Fruit fly (Drosophila melanogaster): Measurements from ENCODE around the gene CG18731.

The CG18731 gene

DNA sequence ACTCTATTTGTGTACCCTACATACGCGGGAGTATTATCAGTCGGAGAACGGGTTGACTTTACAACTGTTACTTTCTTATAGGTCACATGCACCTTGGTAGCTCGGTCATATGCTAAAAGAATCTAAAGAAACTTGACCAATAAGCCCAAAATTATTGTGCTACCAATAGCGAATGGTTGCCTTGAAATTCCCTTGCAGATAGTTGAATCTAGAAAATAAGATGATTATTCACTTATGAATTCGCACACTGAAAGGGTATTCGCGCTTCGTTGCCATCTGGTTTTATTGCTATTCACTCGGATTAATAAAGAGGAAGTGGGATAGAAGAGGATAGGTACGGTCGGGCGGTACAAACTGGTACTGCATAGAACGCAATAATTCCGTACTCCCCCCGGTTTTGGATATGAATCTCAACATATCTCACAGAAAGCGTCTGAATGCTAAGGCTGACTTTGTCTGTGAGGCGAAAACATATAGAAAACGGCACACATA lies 49.1 kb downstream of the CG18731 start (continued):
- TF ChIP-seq chn (GFP tag; optimal IDR thresholded peaks at IDR 0.05) (peak; percentile 53), Camta (GFP tag; optimal IDR thresholded peaks at IDR 0.05) (peak; percentile 45), Antp (GFP tag; optimal IDR thresholded peaks at IDR 0.05) (peak; percentile 74), CG8944 (GFP tag; optimal IDR thresholded peaks at IDR 0.05) (peak; percentile 75), CG15479 (GFP tag; optimal IDR thresholded peaks at IDR 0.05) (no peak), CG3281 (GFP tag; optimal IDR thresholded peaks at IDR 0.05) (peak; percentile 77), CG7357 (GFP tag; IDR thresholded peaks at IDR 0.05) (peak; percentile 66; the same call in 2 of the 3 replicates), HLH3B (GFP tag; IDR thresholded peaks at IDR 0.05) (peak; percentile 56), CG16779 (GFP tag; IDR thresholded peaks at IDR 0.05) (0 out of 2 replicates have a peak, but pooled peaks have one; percentile 6), sug (tag; optimal IDR thresholded peaks at IDR 0.05) (peak; percentile 40), dmrt99B (tag; optimal IDR thresholded peaks at IDR 0.05) (peak; percentile 67), bbx (GFP tag; IDR thresholded peaks at IDR 0.05; ENCODE audit: partially characterized antibody) (no peak), CG31441 (GFP tag; IDR thresholded peaks at IDR 0.05) (peak; percentile 54; the same call in 1 of the 2 replicates), fd64A (GFP tag; optimal IDR thresholded peaks at IDR 0.05) (no peak), CG6175 (GFP tag; IDR thresholded peaks at IDR 0.05) (peak; percentile 71; the same call in 2 of the 3 replicates), CG1529 (GFP tag; optimal IDR thresholded peaks at IDR 0.05) (peak; percentile 32), Atf-2 (GFP tag; optimal IDR thresholded peaks at IDR 0.05) (peak; percentile 75), ranshi (GFP tag; IDR thresholded peaks at IDR 0.05) (peak; percentile 67; the same call in 1 of the 2 replicates), CG15601 (tag; optimal IDR thresholded peaks at IDR 0.05) (peak; percentile 18), dpn (GFP tag; optimal IDR thresholded peaks at IDR 0.05) (peak; percentile 76 to 88), inv (GFP tag; IDR thresholded peaks at IDR 0.05; ENCODE audit: partially characterized antibody) (no peak), CG9797 (GFP tag; optimal IDR thresholded peaks at IDR 0.05) (no peak), ken (GFP tag; IDR thresholded peaks at IDR 0.05) (peak; percentile 61; the same call in 1 of the 3 replicates), CG2889 (GFP tag; IDR thresholded peaks at IDR 0.05) (peak; percentile 37; the same call in 1 of the 3 replicates), Deaf1 (tag; optimal IDR thresholded peaks at IDR 0.05) (no peak), CG12219 (GFP tag; optimal IDR thresholded peaks at IDR 0.05) (peak; percentile 59), lola (GFP tag; optimal IDR thresholded peaks at IDR 0.05) (peak in 1 of 3 experiments; percentile 50), pb (GFP tag; optimal IDR thresholded peaks at IDR 0.05) (peak; percentile 78), CG1832 (GFP tag; optimal IDR thresholded peaks at IDR 0.05) (no peak), CG2116 (GFP tag; optimal IDR thresholded peaks at IDR 0.05) (no peak), bowl (GFP tag; IDR thresholded peaks at IDR 0.05) (no peak), CG6683 (GFP tag; optimal IDR thresholded peaks at IDR 0.05) (peak; percentile 22), CG10209 (GFP tag; optimal IDR thresholded peaks at IDR 0.05) (peak; percentile 72), D (optimal IDR thresholded peaks at IDR 0.05) (no peak), D (GFP tag; optimal IDR thresholded peaks at IDR 0.05) (peak; percentile 19), CG12744 (GFP tag; optimal IDR thresholded peaks at IDR 0.05) (peak; percentile 9), h (optimal IDR thresholded peaks at IDR 0.05) (no peak), ems (GFP tag; optimal IDR thresholded peaks at IDR 0.05) (peak; percentile 75), CG8388 (GFP tag; optimal IDR thresholded peaks at IDR 0.05) (peak; percentile 50), stwl (tag; optimal IDR thresholded peaks at IDR 0.05) (no peak), unpg (GFP tag; optimal IDR thresholded peaks at IDR 0.05) (peak; percentile 53), phol (tag; optimal IDR thresholded peaks at IDR 0.05) (peak; percentile 67), NK7.1 (GFP tag; optimal IDR thresholded peaks at IDR 0.05) (peak; percentile 68), Dek (tag; optimal IDR thresholded peaks at IDR 0.05) (peak; percentile 71), Dip3 (GFP tag; optimal IDR thresholded peaks at IDR 0.05) (peak; percentile 78), crc (GFP tag; optimal IDR thresholded peaks at IDR 0.05) (peak; percentile 55), z (GFP tag; IDR thresholded peaks at IDR 0.05) (no peak), CrebB (tag; optimal IDR thresholded peaks at IDR 0.05) (peak; percentile 70), maf-S (GFP tag; optimal IDR thresholded peaks at IDR 0.05) (peak; percentile 71), Oaz (GFP tag; IDR thresholded peaks at IDR 0.05) (peak; percentile 49), Bteb2 (GFP tag; optimal IDR thresholded peaks at IDR 0.05) (peak; percentile 41)

Measured in whole organism, embryonic.